Worm (Caenorhabditis elegans): Measurements from ENCODE around the gene R08D7.4.

The R08D7.4 gene

DNA sequence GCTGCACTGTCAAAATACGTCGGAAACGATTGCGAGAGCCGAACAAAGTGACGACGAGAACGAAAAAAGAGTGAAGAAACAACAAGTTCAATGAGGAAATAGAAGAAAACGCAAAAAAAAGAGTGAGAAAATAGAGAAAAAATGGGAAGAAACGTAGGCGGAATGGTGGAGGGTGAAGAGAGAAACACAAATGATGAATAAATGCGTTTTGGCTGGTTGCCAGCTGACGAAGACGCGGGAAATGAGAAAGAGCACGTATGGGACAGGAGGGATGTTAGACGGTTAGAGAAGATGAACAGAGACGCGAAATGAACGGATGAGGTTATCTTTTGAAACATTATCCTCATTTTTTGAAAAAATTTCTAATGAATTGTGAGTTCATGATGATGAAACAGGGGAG lies 13.3 kb downstream of the R08D7.4 start (continued):
- peak; percentile 83 for TF ChIP-seq hlh-11 (tag; optimal IDR thresholded peaks at IDR 0.05)
- TF ChIP-seq nhr-77 (tag; optimal IDR thresholded peaks at IDR 0.05): peak; percentile 19
- no peak for TF ChIP-seq zip-11 (GFP tag; IDR thresholded peaks at IDR 0.05)
- peak; percentile 98 for TF ChIP-seq aha-1 (tag)
- TF ChIP-seq ZK546.5 (tag; optimal IDR thresholded peaks at IDR 0.05): no peak
- TF ChIP-seq daf-12 (tag; optimal IDR thresholded peaks at IDR 0.05): no peak
- TF ChIP-seq mep-1 (tag; optimal IDR thresholded peaks at IDR 0.05): peak; percentile 70
- TF ChIP-seq mxl-3 (GFP tag; optimal IDR thresholded peaks at IDR 0.05): peak; percentile 44
- no peak for TF ChIP-seq nhr-111 (GFP tag; optimal IDR thresholded peaks at IDR 0.05)
- 0 out of 2 replicates have a peak, but pooled peaks have one; percentile 48 for TF ChIP-seq ceh-20 (GFP tag; IDR thresholded peaks at IDR 0.05)
- TF ChIP-seq nhr-28 (tag; optimal IDR thresholded peaks at IDR 0.05): peak; percentile 46
- peak; percentile 15 for TF ChIP-seq ces-1 (GFP tag; optimal IDR thresholded peaks at IDR 0.05)

ce11 chrIII:8985461-8985860 lies 13.8 kb downstream of the R08D7.4 start:
- TF ChIP-seq aly-2 (tag; optimal IDR thresholded peaks at IDR 0.05) (no peak), F26F4.8 (GFP tag; conservative IDR thresholded peaks at IDR 0.05) (no peak), hif-1 (tag; optimal IDR thresholded peaks at IDR 0.05) (no peak), dmd-6 (GFP tag; IDR thresholded peaks at IDR 0.05) (no peak), T20F7.1 (GFP tag; optimal IDR thresholded peaks at IDR 0.05) (no peak), unc-62 (GFP tag; optimal IDR thresholded peaks at IDR 0.05 in 1 of 2) (no peak), unc-62 (tag; optimal IDR thresholded peaks at IDR 0.05) (no peak), F44E2.7 (GFP tag; IDR thresholded peaks at IDR 0.05) (no peak), ctbp-1 (GFP tag; IDR thresholded peaks at IDR 0.05) (no peak), mxl-3 (GFP tag; optimal IDR thresholded peaks at IDR 0.05) (no peak), nhr-11 (tag; optimal IDR thresholded peaks at IDR 0.05) (no peak), nhr-28 (tag; optimal IDR thresholded peaks at IDR 0.05) (no peak), saeg-2 (GFP tag; IDR thresholded peaks at IDR 0.05) (no peak), lir-3 (tag; optimal IDR thresholded peaks at IDR 0.05) (no peak), tag-97 (GFP tag; IDR thresholded peaks at IDR 0.05) (no peak), nhr-42 (GFP tag; IDR thresholded peaks at IDR 0.05) (no peak)

DNA sequence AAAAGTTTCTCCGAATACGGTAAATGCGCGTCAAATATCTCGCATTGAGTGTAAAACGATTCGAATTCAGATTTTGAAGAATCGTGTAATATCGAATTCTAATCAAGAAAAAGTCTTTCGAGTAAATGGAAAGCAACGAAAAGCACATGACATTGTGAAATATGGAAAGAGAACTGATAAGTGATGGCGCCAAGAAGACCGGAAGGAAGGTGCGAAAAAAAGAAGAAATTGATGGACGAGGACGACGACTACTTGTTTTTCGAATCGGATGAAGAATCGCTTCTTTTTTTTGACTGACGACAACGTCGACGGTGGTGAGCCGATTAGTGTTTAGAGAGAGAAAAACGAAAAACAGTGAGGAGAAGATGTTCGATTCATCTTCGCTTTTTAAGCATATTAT lies 14.3 kb downstream of the R08D7.4 start:
- TF ChIP-seq nhr-111 (GFP tag; optimal IDR thresholded peaks at IDR 0.05) (no peak), pha-4 (GFP tag; IDR thresholded peaks at IDR 0.05) (no peak), pha-4 (tag; optimal IDR thresholded peaks at IDR 0.05) (no peak), hlh-11 (tag; optimal IDR thresholded peaks at IDR 0.05) (peak; percentile 75), nhr-48 (tag; optimal IDR thresholded peaks at IDR 0.05) (peak; percentile 22), Y75B8A.6 (GFP tag; IDR thresholded peaks at IDR 0.05) (no peak), lsy-2 (tag; optimal IDR thresholded peaks at IDR 0.05) (peak in 1 of 2 experiments; percentile 20), nhr-28 (tag; optimal IDR thresholded peaks at IDR 0.05) (peak; percentile 69), pqm-1 (tag; optimal IDR thresholded peaks at IDR 0.05) (peak; percentile 50), mxl-3 (GFP tag; optimal IDR thresholded peaks at IDR 0.05) (peak; percentile 3), dve-1 (tag; optimal IDR thresholded peaks at IDR 0.05; ENCODE audit: insufficient read depth) (peak; percentile 39), nhr-42 (GFP tag; IDR thresholded peaks at IDR 0.05) (no peak), mes-2 (tag; optimal IDR thresholded peaks at IDR 0.05; ENCODE audit: poor library complexity, severe bottlenecking) (no peak), hlh-30 (tag; optimal IDR thresholded peaks at IDR 0.05; ENCODE audit: insufficient read depth) (peak; percentile 76), ama-1 (optimal IDR thresholded peaks at IDR 0.05) (no peak), dmd-6 (GFP tag; IDR thresholded peaks at IDR 0.05) (peak; percentile 27; the same call in 1 of the 2 replicates), nhr-77 (tag; optimal IDR thresholded peaks at IDR 0.05) (no peak), lin-13 (GFP tag; optimal IDR thresholded peaks at IDR 0.05) (no peak), unc-62 (GFP tag; optimal IDR thresholded peaks at IDR 0.05 in 1 of 2) (peak in 1 of 2 experiments; percentile 86), unc-62 (tag; optimal IDR thresholded peaks at IDR 0.05) (no peak), aha-1 (tag) (no peak), mdl-1 (tag; optimal IDR thresholded peaks at IDR 0.05) (peak in 1 of 2 experiments; percentile 61), arid-1 (GFP tag; conservative IDR thresholded peaks at IDR 0.05) (no peak)
